Fruit fly (Drosophila melanogaster): ENCODE data around the gene Mst85C.

DNA sequence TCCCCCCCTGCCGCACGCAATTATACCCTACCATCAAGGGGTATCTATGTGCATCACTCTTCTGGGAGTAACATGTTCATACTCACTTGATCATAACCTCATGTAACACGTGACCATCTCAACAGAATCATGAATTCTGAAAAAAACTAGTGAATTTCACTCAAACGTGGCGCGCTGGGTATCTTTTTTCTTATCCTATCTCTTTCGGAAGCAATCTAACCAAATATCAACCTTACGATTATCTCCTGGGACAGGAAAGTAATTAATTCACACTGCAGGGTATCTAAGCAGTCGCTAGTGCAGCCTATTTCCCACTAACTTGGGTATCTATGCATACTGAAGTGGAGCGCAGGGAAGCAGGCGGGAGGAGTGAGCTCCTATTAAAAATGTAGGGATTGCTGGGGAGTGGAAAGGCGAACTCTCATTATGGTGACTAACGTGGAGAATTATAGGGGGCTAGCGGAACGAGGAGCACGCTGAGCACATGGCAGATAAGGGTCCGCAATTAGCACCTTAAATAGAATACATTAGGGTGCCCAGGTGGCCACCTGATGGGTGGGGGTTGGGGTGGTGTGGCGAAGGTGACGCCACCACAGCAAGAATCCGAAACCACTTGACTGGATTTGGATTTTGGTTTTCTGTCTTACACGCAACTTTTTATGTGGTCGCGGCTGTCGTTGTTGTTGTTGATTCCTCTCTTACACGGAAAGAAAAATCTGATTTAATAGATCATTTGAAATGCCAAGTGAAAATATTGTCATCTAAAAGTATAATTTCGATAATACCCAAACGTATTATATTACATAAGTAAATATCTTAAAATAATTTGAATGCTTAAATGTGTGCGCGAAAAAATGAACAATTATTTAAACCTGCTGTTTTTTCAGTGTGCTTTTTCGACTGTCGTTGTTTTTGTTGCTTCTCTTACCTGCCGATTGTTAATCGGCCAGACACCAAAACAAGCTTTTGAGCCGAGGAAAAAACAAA is 7.0 kb downstream of the Mst85C start:
- TF ChIP-seq usp (GFP tag; optimal IDR thresholded peaks at IDR 0.05): no peak
- TF ChIP-seq Sp1 (GFP tag; optimal IDR thresholded peaks at IDR 0.05): peak; percentile 98
- TF ChIP-seq N (GFP tag; optimal IDR thresholded peaks at IDR 0.05): no peak
- peak; percentile 90 for TF ChIP-seq br (GFP tag; optimal IDR thresholded peaks at IDR 0.05)
- no peak for TF ChIP-seq Abd-B (GFP tag; optimal IDR thresholded peaks at IDR 0.05)
- TF ChIP-seq h (GFP tag; optimal IDR thresholded peaks at IDR 0.05): peak; percentile 96
- TF ChIP-seq pan (optimal IDR thresholded peaks at IDR 0.05): no peak
- no peak for TF ChIP-seq Dfd (GFP tag; optimal IDR thresholded peaks at IDR 0.05)
- peak; percentile 79 for TF ChIP-seq dsf (GFP tag; optimal IDR thresholded peaks at IDR 0.05; ENCODE audit: borderline replicate concordance)
- peak; percentile 50 to 96 for TF ChIP-seq foxo (GFP tag; optimal IDR thresholded peaks at IDR 0.05)
- TF ChIP-seq woc (GFP tag; optimal IDR thresholded peaks at IDR 0.05): peak; percentile 87
- no peak for TF ChIP-seq GATAd (GFP tag; optimal IDR thresholded peaks at IDR 0.05)

Measured in whole organism, wandering third instar larva.